Worm (Caenorhabditis elegans) whole organism, young adult: Measurements from ENCODE around the gene T06D8.9.

Experiments used
- B0019.2 ChIP-seq: fragments of 200-800 bp; sonication (Bioruptor generic); conservative IDR thresholded peaks from 2 replicates; pipeline ENCODE4 v1.3.6; 2022; ENCODE audit warnings: missing genetic modification reagents, missing genetic modification characterization, missing compliant biosample characterization
- B0035.1 ChIP-seq: sonication (generic microtip); optimal IDR thresholded peaks from 2 replicates; lab custom pipeline; 2016; ENCODE audit warnings: missing genetic modification characterization, mild to moderate bottlenecking, missing compliant biosample characterization, missing genotype, missing genetic modification reagents
- B0261.1 ChIP-seq: sonication (generic microtip); optimal IDR thresholded peaks from 2 replicates; lab custom pipeline; 2016; ENCODE audit warnings: mild to moderate bottlenecking, missing genetic modification characterization, moderate library complexity, missing compliant biosample characterization
- F33H1.4 ChIP-seq: fragments of 200-800 bp; sonication (Bioruptor generic); IDR thresholded peaks from 2 replicates; pipeline ENCODE4 v1.3.6; 2022; ENCODE audit warnings: missing genetic modification reagents, missing genetic modification characterization, missing compliant biosample characterization
- F39B2.1 ChIP-seq: fragments of 200-800 bp; sonication (Bioruptor generic); IDR thresholded peaks from 2 replicates; pipeline ENCODE4 v1.3.6; 2022; ENCODE audit warnings: missing genetic modification reagents, missing genetic modification characterization, missing compliant biosample characterization
- F52B5.7 ChIP-seq: sonication (generic microtip); optimal IDR thresholded peaks from 2 replicates; lab custom pipeline; 2016; ENCODE audit warnings: mild to moderate bottlenecking, missing genetic modification characterization, missing compliant biosample characterization
- K11D2.4 ChIP-seq: fragments of 200-800 bp; sonication (Bioruptor generic); IDR thresholded peaks from 2 replicates; pipeline ENCODE4 v1.3.6; 2022; ENCODE audit warnings: missing genetic modification reagents, missing genetic modification characterization, missing compliant biosample characterization
- Y53F4B.3 ChIP-seq: fragments of 200-800 bp; sonication (Bioruptor generic); IDR thresholded peaks from 2 replicates; pipeline ENCODE4 v1.3.6; 2022; ENCODE audit warnings: missing genetic modification reagents, missing genetic modification characterization, missing compliant biosample characterization
- Y56A3A.18 ChIP-seq: fragments of 200-800 bp; sonication (Bioruptor generic); IDR thresholded peaks from 2 replicates; pipeline ENCODE4 v1.3.6; 2022; ENCODE audit warnings: missing genetic modification reagents, missing genetic modification characterization, missing compliant biosample characterization
- Y67H2A.10 ChIP-seq: fragments of 200-800 bp; sonication (Bioruptor generic); conservative IDR thresholded peaks from 2 replicates; pipeline ENCODE4 v1.3.6; 2022; ENCODE audit warnings: missing genetic modification reagents, missing genetic modification characterization, missing compliant biosample characterization
- ZK185.1 ChIP-seq: sonication (generic microtip); optimal IDR thresholded peaks from 2 replicates; lab custom pipeline; 2016; ENCODE audit warnings: mild to moderate bottlenecking, missing genetic modification characterization, missing compliant biosample characterization; ENCODE audit not compliant: poor library complexity, severe bottlenecking
- aptf-2 ChIP-seq: fragments of 200-800 bp; sonication (Bioruptor generic); conservative IDR thresholded peaks from 2 replicates; pipeline ENCODE4 v1.3.6; 2022; ENCODE audit warnings: missing genetic modification reagents, missing genetic modification characterization, missing compliant biosample characterization
- athp-1 ChIP-seq: sonication (generic microtip); optimal IDR thresholded peaks from 2 replicates; lab custom pipeline; 2017; ENCODE audit warnings: mild to moderate bottlenecking, missing genetic modification characterization, missing compliant biosample characterization
- attf-6 ChIP-seq: fragments of 200-800 bp; sonication (Bioruptor generic); IDR thresholded peaks from 2 replicates; pipeline ENCODE4 v1.3.6; 2022; ENCODE audit warnings: missing genetic modification reagents, missing genetic modification characterization, missing compliant biosample characterization
- bed-2 ChIP-seq: fragments of 200-800 bp; sonication (Bioruptor generic); IDR thresholded peaks from 2 replicates; pipeline ENCODE4 v1.3.6; 2022; ENCODE audit warnings: missing genetic modification reagents, missing genetic modification characterization, missing compliant biosample characterization
- cebp-1 ChIP-seq, 2 experiments: fragments of 200-800 bp in 1 of 2; sonication (Bioruptor generic) in 1 of 2; sonication (generic microtip) in 1 of 2; IDR thresholded peaks in 1 of 2; optimal IDR thresholded peaks in 1 of 2; 2 replicates each; pipeline versions ENCODE4 v1.3.6 to Lab custom; 2017 to 2022; ENCODE audit warnings: missing compliant biosample characterization in 2 of 2, missing genetic modification characterization in 2 of 2, mild to moderate bottlenecking in 1 of 2, missing genetic modification reagents in 1 of 2, moderate library complexity in 1 of 2
- cebp-2 ChIP-seq: fragments of 200-800 bp; sonication (Bioruptor generic); IDR thresholded peaks from 2 replicates; pipeline ENCODE4 v1.3.6; 2022; ENCODE audit warnings: missing genetic modification characterization, missing compliant biosample characterization
- chd-7 ChIP-seq: sonication (generic microtip); optimal IDR thresholded peaks from 2 replicates; lab custom pipeline; 2016; ENCODE audit warnings: mild to moderate bottlenecking, missing genetic modification characterization, moderate library complexity, missing compliant biosample characterization
- efl-1 ChIP-seq: fragments of 150-350 bp; optimal IDR thresholded peaks from 2 replicates; lab custom pipeline; 2014; ENCODE audit warnings: missing biosample characterization, missing genetic modification reagents, missing genetic modification characterization
- egl-18 ChIP-seq: fragments of 200-800 bp; sonication (Bioruptor generic); IDR thresholded peaks from 2 replicates; pipeline ENCODE4 v1.3.6; 2022; ENCODE audit warnings: missing genetic modification reagents, missing genetic modification characterization, missing compliant biosample characterization
- egrh-3 ChIP-seq: fragments of 200-800 bp; sonication (Bioruptor generic); IDR thresholded peaks from 2 replicates; pipeline ENCODE4 v1.3.6; 2022; ENCODE audit warnings: missing genetic modification reagents, missing genetic modification characterization, missing compliant biosample characterization
- ekl-4 ChIP-seq: fragments of 200-800 bp; sonication (Bioruptor generic); IDR thresholded peaks from 2 replicates; pipeline ENCODE4 v1.3.6; 2022; ENCODE audit warnings: missing genetic modification reagents, missing genetic modification characterization, missing compliant biosample characterization
- gei-17 ChIP-seq: fragments of 200-800 bp; sonication (Bioruptor generic); optimal IDR thresholded peaks from 2 replicates; lab custom pipeline; 2018; ENCODE audit warnings: mild to moderate bottlenecking, missing genetic modification characterization, missing compliant biosample characterization
- hrde-1 ChIP-seq: sonication (generic microtip); optimal IDR thresholded peaks from 2 replicates; lab custom pipeline; 2016; ENCODE audit warnings: missing genetic modification characterization, mild to moderate bottlenecking, missing compliant biosample characterization, moderate library complexity, missing genotype, missing genetic modification reagents, borderline replicate concordance
- hsf-1 ChIP-seq: fragments of 200-800 bp; sonication (Bioruptor generic); IDR thresholded peaks from 2 replicates; pipeline ENCODE4 v1.3.6; 2022; ENCODE audit warnings: missing genetic modification reagents, missing genetic modification characterization, missing compliant biosample characterization
- let-526 ChIP-seq: fragments of 200-800 bp; sonication (Bioruptor generic); IDR thresholded peaks from 2 replicates; pipeline ENCODE4 v1.3.6; 2022; ENCODE audit warnings: missing genetic modification reagents, missing genetic modification characterization, missing compliant biosample characterization
- lin-40 ChIP-seq: sonication (generic microtip); optimal IDR thresholded peaks from 2 replicates; lab custom pipeline; 2016; ENCODE audit warnings: missing genetic modification characterization, mild to moderate bottlenecking, missing compliant biosample characterization, missing genotype, missing genetic modification reagents
- madf-3 ChIP-seq: fragments of 200-800 bp; sonication (Bioruptor generic); IDR thresholded peaks from 2 replicates; pipeline ENCODE4 v1.3.6; 2022; ENCODE audit warnings: missing genetic modification reagents, missing genetic modification characterization, missing compliant biosample characterization
- madf-8 ChIP-seq: fragments of 200-800 bp; sonication (Bioruptor generic); conservative IDR thresholded peaks from 2 replicates; pipeline ENCODE4 v1.3.6; 2022; ENCODE audit warnings: missing genetic modification reagents, missing genetic modification characterization, missing compliant biosample characterization
- mel-28 ChIP-seq: sonication (generic microtip); optimal IDR thresholded peaks from 2 replicates; lab custom pipeline; 2016; ENCODE audit warnings: borderline replicate concordance, mild to moderate bottlenecking, missing genetic modification characterization, missing compliant biosample characterization
- nfya-1 ChIP-seq: sonication (generic microtip); optimal IDR thresholded peaks from 2 replicates; lab custom pipeline; 2017; ENCODE audit warnings: antibody characterized with exemption, missing compliant biosample characterization, missing genetic modification characterization, borderline replicate concordance; ENCODE audit not compliant: insufficient read depth
- nhr-80 ChIP-seq: sonication (generic microtip); optimal IDR thresholded peaks from 2 replicates; lab custom pipeline; 2016; ENCODE audit warnings: missing genetic modification characterization, missing compliant biosample characterization
- rcor-1 ChIP-seq: fragments of 200-800 bp; sonication (Bioruptor generic); IDR thresholded peaks from 2 replicates; pipeline ENCODE4 v1.3.6; 2022; ENCODE audit warnings: missing genetic modification reagents, missing genetic modification characterization, missing compliant biosample characterization
- sdz-38 ChIP-seq: sonication (generic microtip); optimal IDR thresholded peaks from 2 replicates; lab custom pipeline; 2016; ENCODE audit warnings: missing genotype, missing genetic modification characterization, missing compliant biosample characterization
- snpc-1.1 ChIP-seq: sonication (generic microtip); optimal IDR thresholded peaks from 2 replicates; lab custom pipeline; 2017; ENCODE audit warnings: missing genetic modification characterization, mild to moderate bottlenecking, missing compliant biosample characterization, antibody characterized with exemption, moderate library complexity, missing genotype, missing genetic modification reagents; ENCODE audit not compliant: insufficient read depth
- somi-1 ChIP-seq: fragments of 200-800 bp; sonication (Bioruptor generic); optimal IDR thresholded peaks from 2 replicates; lab custom pipeline; 2018; ENCODE audit warnings: mild to moderate bottlenecking, missing genetic modification characterization, missing compliant biosample characterization
- tbx-9 ChIP-seq: sonication (generic microtip); optimal IDR thresholded peaks from 2 replicates; lab custom pipeline; 2016; ENCODE audit warnings: borderline replicate concordance, missing genetic modification characterization, inconsistent platforms, missing compliant biosample characterization
- tlf-1 ChIP-seq: fragments of 200-800 bp; sonication (Bioruptor generic); optimal IDR thresholded peaks from 2 replicates; lab custom pipeline; 2018; ENCODE audit warnings: mild to moderate bottlenecking, missing genetic modification characterization, missing compliant biosample characterization
- unc-62 ChIP-seq: fragments of 150-350 bp; optimal IDR thresholded peaks from 2 replicates; lab custom pipeline; 2014; ENCODE audit warnings: missing biosample characterization, missing genetic modification reagents, missing genetic modification characterization
- xnd-1 ChIP-seq: sonication (generic microtip); optimal IDR thresholded peaks from 2 replicates; lab custom pipeline; 2016; ENCODE audit warnings: missing genotype, missing genetic modification reagents, missing genetic modification characterization, missing compliant biosample characterization
- zfh-2 ChIP-seq: fragments of 200-800 bp; sonication (Bioruptor generic); conservative IDR thresholded peaks from 2 replicates; pipeline ENCODE4 v1.3.6; 2022; ENCODE audit warnings: missing genetic modification reagents, missing genetic modification characterization, missing compliant biosample characterization
- zim-3 ChIP-seq: sonication (generic microtip); optimal IDR thresholded peaks from 2 replicates; lab custom pipeline; 2017; ENCODE audit warnings: mild to moderate bottlenecking, missing genetic modification characterization, moderate library complexity, missing compliant biosample characterization
- ztf-18 ChIP-seq: sonication (generic microtip); optimal IDR thresholded peaks from 2 replicates; lab custom pipeline; 2016; ENCODE audit warnings: missing genotype, mild to moderate bottlenecking, missing genetic modification characterization, missing compliant biosample characterization
- ztf-22 ChIP-seq: fragments of 200-800 bp; sonication (Bioruptor generic); optimal IDR thresholded peaks from 2 replicates; lab custom pipeline; 2018; ENCODE audit warnings: mild to moderate bottlenecking, missing genetic modification characterization, moderate library complexity, missing compliant biosample characterization
- ztf-25 ChIP-seq: fragments of 200-800 bp; sonication (Bioruptor generic); IDR thresholded peaks from 2 replicates; pipeline ENCODE4 v1.3.6; 2022; ENCODE audit warnings: missing genetic modification reagents, missing genetic modification characterization, missing compliant biosample characterization
- ztf-26 ChIP-seq: sonication (generic microtip); optimal IDR thresholded peaks from 2 replicates; lab custom pipeline; 2017; ENCODE audit warnings: missing genetic modification characterization, missing compliant biosample characterization

Gene T06D8.9

ce11 chrII:11290109-11290784 lies 50.9 kb downstream of the T06D8.9 start, which contains the start of gene C47G2.3:
TSS of gene C47G2.3 (minus strand) at chrII:11290159.
- no peak for TF ChIP-seq nfya-1 (tag; lab: Kevin White, UChicago)
- no peak for TF ChIP-seq unc-62 (GFP tag; lab: Kevin White, UChicago)
- TF ChIP-seq F39B2.1 (GFP tag; lab: Robert Waterston, UW), result 0 out of 2 replicates have a peak, but pooled peaks have one; percentile 3
- TF ChIP-seq madf-3, result 0 out of 2 replicates have a peak, but pooled peaks have one; percentile 57
- TF ChIP-seq mel-28 (tag; lab: Kevin White, UChicago), result no peak
- TF ChIP-seq ztf-25 (GFP tag; lab: Robert Waterston, UW), result 0 out of 2 replicates have a peak, but pooled peaks have one; percentile 39
- no peak for TF ChIP-seq tbx-9 (tag; lab: Kevin White, UChicago)
- no peak for TF ChIP-seq somi-1 (GFP tag; lab: Kevin White, UChicago)
- TF ChIP-seq madf-8 (GFP tag; lab: Robert Waterston, UW), result peak; percentile 25
- no peak for TF ChIP-seq cebp-2 (GFP tag; lab: Robert Waterston, UW)
- TF ChIP-seq xnd-1, result peak; percentile 42
- TF ChIP-seq B0035.1, result no peak
- no peak for TF ChIP-seq zim-3 (tag; lab: Kevin White, UChicago)
- no peak for TF ChIP-seq B0261.1 (tag; lab: Kevin White, UChicago)
- TF ChIP-seq rcor-1, result 0 out of 2 replicates have a peak, but pooled peaks have one; percentile 39
- TF ChIP-seq egl-18 (GFP tag; lab: Robert Waterston, UW), result no peak
- no peak for TF ChIP-seq let-526 (GFP tag; lab: Robert Waterston, UW)
- no peak for TF ChIP-seq sdz-38 (tag; lab: Kevin White, UChicago)
- no peak for TF ChIP-seq chd-7 (tag; lab: Kevin White, UChicago)
- TF ChIP-seq ztf-22 (GFP tag; lab: Kevin White, UChicago), result no peak
- no peak for TF ChIP-seq ztf-26 (tag; lab: Kevin White, UChicago)
- peak; percentile 43; the same call in 1 of the 2 replicates for TF ChIP-seq F33H1.4 (GFP tag; lab: Robert Waterston, UW)
- no peak for TF ChIP-seq snpc-1.1
- peak; percentile 77 for TF ChIP-seq ZK185.1 (tag; lab: Kevin White, UChicago)
- no peak for TF ChIP-seq aptf-2 (GFP tag; lab: Robert Waterston, UW)
- peak; percentile 17 for TF ChIP-seq tlf-1 (GFP tag; lab: Kevin White, UChicago)
- peak; percentile 55 for TF ChIP-seq efl-1 (GFP tag; lab: Kevin White, UChicago)
- TF ChIP-seq Y53F4B.3 (GFP tag; lab: Robert Waterston, UW), result no peak
- TF ChIP-seq cebp-1 (GFP tag; IDR thresholded peaks at IDR 0.05; lab: Robert Waterston, UW), result no peak
- TF ChIP-seq cebp-1 (tag; optimal IDR thresholded peaks at IDR 0.05; lab: Kevin White, UChicago), result no peak
- no peak for TF ChIP-seq egrh-3
- TF ChIP-seq ztf-18, result peak; percentile 20
- TF ChIP-seq K11D2.4, result no peak
- no peak for TF ChIP-seq attf-6 (GFP tag; lab: Robert Waterston, UW)
- TF ChIP-seq bed-2, result 0 out of 2 replicates have a peak, but pooled peaks have one; percentile 51
- TF ChIP-seq Y56A3A.18 (GFP tag; lab: Robert Waterston, UW), result no peak
- TF ChIP-seq hsf-1 (GFP tag; lab: Robert Waterston, UW), result no peak
- peak; percentile 37; the same call in 1 of the 2 replicates for TF ChIP-seq ekl-4 (GFP tag; lab: Robert Waterston, UW)
- peak; percentile 67 for TF ChIP-seq athp-1
- no peak for TF ChIP-seq nhr-80 (tag; lab: Kevin White, UChicago)
- TF ChIP-seq F52B5.7 (tag; lab: Kevin White, UChicago), result no peak
- TF ChIP-seq gei-17 (GFP tag; lab: Kevin White, UChicago), result no peak
- peak; percentile 69 for TF ChIP-seq hrde-1 (tag; lab: Kevin White, UChicago)
- no peak for TF ChIP-seq lin-40 (tag; lab: Kevin White, UChicago)
- TF ChIP-seq Y67H2A.10 (GFP tag; lab: Robert Waterston, UW), result no peak
- TF ChIP-seq B0019.2, result no peak
- no peak for TF ChIP-seq zfh-2 (GFP tag; lab: Robert Waterston, UW)
